Worm (Caenorhabditis elegans) whole organism, young adult: ENCODE measurements around the gene D1005.2.

Experiments
- Y53F4B.3 ChIP-seq: fragments of 200-800 bp; sonication (Bioruptor generic); IDR thresholded peaks from 2 replicates; pipeline ENCODE4 v1.3.6; 2022; ENCODE audit warnings: missing genetic modification reagents, missing genetic modification characterization, missing compliant biosample characterization
- ama-1 ChIP-seq, 3 experiments: fragments of 150-350 bp in 1 of 3; sonication (generic microtip) in 2 of 3; optimal IDR thresholded peaks; 2 replicates each; lab custom pipeline; 2014 to 2018; ENCODE audit warnings: missing biosample characterization in 2 of 3, missing genetic modification characterization in 2 of 3, missing genetic modification reagents in 2 of 3
- bed-2 ChIP-seq: fragments of 200-800 bp; sonication (Bioruptor generic); IDR thresholded peaks from 2 replicates; pipeline ENCODE4 v1.3.6; 2022; ENCODE audit warnings: missing genetic modification reagents, missing genetic modification characterization, missing compliant biosample characterization
- madf-6 ChIP-seq: fragments of 200-800 bp; sonication (Bioruptor generic); IDR thresholded peaks from 2 replicates; pipeline ENCODE4 v1.3.6; 2022; ENCODE audit warnings: missing genetic modification reagents, missing genetic modification characterization, missing compliant biosample characterization
- snpc-4 ChIP-seq, 5 experiments: fragments of 150-350 bp in 1 of 5; sonication (generic microtip) in 4 of 5; optimal IDR thresholded peaks; 2 replicates each; lab custom pipeline; 2014 to 2018; ENCODE audit warnings: missing genetic modification characterization in 5 of 5, missing biosample characterization in 3 of 5, antibody characterized with exemption in 2 of 5, mild to moderate bottlenecking in 2 of 5, missing compliant biosample characterization in 2 of 5, missing genotype in 2 of 5, moderate library complexity in 2 of 5, missing genetic modification reagents in 1 of 5
- tbp1 ChIP-seq: fragments of 200-800 bp; sonication (Bioruptor generic); optimal IDR thresholded peaks from 2 replicates; lab custom pipeline; 2018; ENCODE audit warnings: mild to moderate bottlenecking, missing genetic modification characterization, missing compliant biosample characterization

ce11 chrX:1426425-1426824 lies 32.4 kb upstream of the D1005.2 start, which contains the start of gene F19G12.11:
- TF ChIP-seq ama-1 (optimal IDR thresholded peaks at IDR 0.05; lab: Kevin White, UChicago): no peak
- TF ChIP-seq ama-1 (GFP tag; optimal IDR thresholded peaks at IDR 0.05; lab: Kevin White, UChicago): no peak
- no peak for TF ChIP-seq tbp1
- no peak for TF ChIP-seq Y53F4B.3 (GFP tag; lab: Robert Waterston, UW)
- no peak for TF ChIP-seq madf-6
- TF ChIP-seq snpc-4 (GFP tag; optimal IDR thresholded peaks at IDR 0.05; lab: Kevin White, UChicago): no peak
- TF ChIP-seq snpc-4 (tag; optimal IDR thresholded peaks at IDR 0.05; lab: Kevin White, UChicago): no peak
- TF ChIP-seq bed-2 (GFP tag; lab: Robert Waterston, UW): no peak
